Worm (Caenorhabditis elegans) whole organism, L2 larva: ENCODE results near the gene srg-25.

Experiments
- C34F6.9 ChIP-seq: fragments of 150-350 bp; optimal IDR thresholded peaks from 2 replicates; lab custom pipeline; 2014; ENCODE audit warnings: missing biosample characterization, missing genetic modification characterization
- ama-1 ChIP-seq: fragments of 150-350 bp; optimal IDR thresholded peaks from 2 replicates; lab custom pipeline; 2018; ENCODE audit warnings: inconsistent platforms
- nhr-237 ChIP-seq: fragments of 150-350 bp; optimal IDR thresholded peaks from 2 replicates; lab custom pipeline; 2014; ENCODE audit warnings: missing biosample characterization, missing genetic modification characterization
- nhr-25 ChIP-seq: fragments of 150-350 bp; sonication (generic microtip); optimal IDR thresholded peaks from 3 replicates; lab custom pipeline; 2014; ENCODE audit warnings: missing biosample characterization, missing genetic modification characterization

DNA sequence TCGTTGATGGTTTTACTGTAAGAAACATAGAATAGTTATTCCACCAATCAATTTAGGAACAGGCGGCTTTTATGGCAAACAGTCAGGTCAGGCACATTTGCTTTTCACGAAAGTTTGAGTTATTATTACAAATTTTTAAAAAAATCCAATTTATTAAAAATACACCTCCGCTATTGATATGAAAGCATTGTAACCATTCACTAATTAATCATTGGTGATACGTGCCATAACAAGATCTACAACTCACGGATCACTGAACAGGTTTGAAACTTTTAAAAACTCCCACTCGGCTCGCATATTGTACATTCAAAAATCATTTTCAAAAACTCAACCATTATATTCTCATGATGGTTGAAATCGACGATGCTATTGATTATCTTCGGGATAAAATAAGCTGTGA lies 5.8 kb downstream of the srg-25 start, which contains the start of gene srg-27:
- TF ChIP-seq ama-1 (lab: Kevin White, UChicago) (no peak), C34F6.9 (tag; lab: Kevin White, UChicago) (no peak), nhr-237 (tag; lab: Kevin White, UChicago) (no peak), nhr-25 (tag; lab: Kevin White, UChicago) (no peak)
